Fruit fly (Drosophila melanogaster) whole organism, prepupa: ENCODE results near the gene CG4872.
A peak's percentile ranks its signal among the peaks of the same experiment; 100 is the strongest.

Experiments
- Blimp-1 ChIP-seq: fragments of 200-800 bp; sonication (Bioruptor generic); optimal IDR thresholded peaks from 3 replicates; lab custom pipeline; 2017; ENCODE audit warnings: missing biosample characterization, missing genetic modification characterization, mild to moderate bottlenecking, moderate library complexity, missing genetic modification reagents
- CG10631 ChIP-seq: fragments of 200-800 bp; sonication (Bioruptor generic); optimal IDR thresholded peaks from 2 replicates; lab custom pipeline; 2016; ENCODE audit warnings: missing biosample characterization, missing genetic modification characterization
- CG11294 ChIP-seq: fragments of 200-800 bp; sonication (Bioruptor generic); IDR thresholded peaks from 2 replicates; pipeline ENCODE4 v1.3.6; 2022; ENCODE audit warnings: missing biosample characterization, missing genetic modification characterization
- CG11762 ChIP-seq: fragments of 200-800 bp; sonication (Bioruptor generic); optimal IDR thresholded peaks from 3 replicates; lab custom pipeline; 2016; ENCODE audit warnings: missing biosample characterization, missing genetic modification characterization; ENCODE audit not compliant: insufficient read depth
- CG15336 ChIP-seq: fragments of 200-800 bp; sonication (Bioruptor generic); IDR thresholded peaks from 2 replicates; pipeline ENCODE4 v1.3.6; 2022; ENCODE audit warnings: missing biosample characterization, missing genetic modification characterization
- CG1621 ChIP-seq: fragments of 200-800 bp; sonication (Bioruptor generic); optimal IDR thresholded peaks from 3 replicates; lab custom pipeline; 2018; ENCODE audit warnings: missing biosample characterization, mild to moderate bottlenecking, missing genetic modification characterization
- CG31627 ChIP-seq: fragments of 200-800 bp; sonication (Bioruptor generic); optimal IDR thresholded peaks from 3 replicates; lab custom pipeline; 2016; ENCODE audit warnings: missing biosample characterization, missing genetic modification characterization
- CG32006 ChIP-seq: fragments of 200-800 bp; sonication (Bioruptor generic); optimal IDR thresholded peaks from 3 replicates; lab custom pipeline; 2017; ENCODE audit warnings: missing biosample characterization, mild to moderate bottlenecking, missing genetic modification characterization
- CG3919 ChIP-seq: fragments of 200-800 bp; sonication (Bioruptor generic); optimal IDR thresholded peaks from 3 replicates; lab custom pipeline; 2016; ENCODE audit warnings: missing biosample characterization, missing genetic modification characterization
- CG4318 ChIP-seq: fragments of 200-800 bp; sonication (Bioruptor generic); optimal IDR thresholded peaks from 3 replicates; lab custom pipeline; 2017; ENCODE audit warnings: missing biosample characterization, mild to moderate bottlenecking, missing genetic modification characterization
- CG6163 ChIP-seq: fragments of 200-800 bp; sonication (Bioruptor generic); IDR thresholded peaks from 3 replicates; pipeline ENCODE4 v1.3.6; 2022; ENCODE audit warnings: missing biosample characterization, missing genetic modification characterization
- CG6792 ChIP-seq: fragments of 200-800 bp; sonication (Bioruptor generic); optimal IDR thresholded peaks from 3 replicates; lab custom pipeline; 2016; ENCODE audit warnings: missing biosample characterization, missing genetic modification characterization
- CG8119 ChIP-seq: fragments of 200-800 bp; sonication (Bioruptor generic); IDR thresholded peaks from 3 replicates; pipeline ENCODE4 v1.3.6; 2022; ENCODE audit warnings: missing biosample characterization, missing genetic modification characterization
- CG8319 ChIP-seq: fragments of 200-800 bp; sonication (Bioruptor generic); optimal IDR thresholded peaks from 3 replicates; lab custom pipeline; 2016; ENCODE audit warnings: missing biosample characterization, missing genetic modification characterization
- Eip75B ChIP-seq: fragments of 200-800 bp; sonication (Bioruptor generic); optimal IDR thresholded peaks from 3 replicates; lab custom pipeline; 2016; ENCODE audit warnings: missing biosample characterization, missing genetic modification characterization
- Eip78C ChIP-seq: fragments of 200-800 bp; sonication (Bioruptor generic); peaks from one replicate; lab custom pipeline; 2016; ENCODE audit warnings: missing biosample characterization, missing genetic modification characterization
- Eip93F ChIP-seq: fragments of 200-800 bp; sonication (Bioruptor generic); optimal IDR thresholded peaks from 2 replicates; lab custom pipeline; 2016; ENCODE audit warnings: missing biosample characterization, mild to moderate bottlenecking, missing genetic modification characterization
- Ets21C ChIP-seq: fragments of 200-800 bp; sonication (Bioruptor generic); optimal IDR thresholded peaks from 3 replicates; lab custom pipeline; 2016; ENCODE audit warnings: missing biosample characterization, missing genetic modification characterization
- Ets96B ChIP-seq: fragments of 200-800 bp; optimal IDR thresholded peaks from 2 replicates; lab custom pipeline; 2019; ENCODE audit warnings: missing biosample characterization, mild to moderate bottlenecking, missing genetic modification characterization, moderate library complexity
- Gug ChIP-seq: fragments of 200-800 bp; sonication (Bioruptor generic); IDR thresholded peaks from 2 replicates; pipeline ENCODE4 v1.3.6; 2022; ENCODE audit warnings: missing biosample characterization, missing genetic modification characterization
- Hr38 ChIP-seq: sonication (Bioruptor generic); optimal IDR thresholded peaks from 2 replicates; lab custom pipeline; 2016; ENCODE audit warnings: missing biosample characterization, missing genetic modification characterization
- Hr39 ChIP-seq: fragments of 200-800 bp; sonication (Bioruptor generic); optimal IDR thresholded peaks from 2 replicates; lab custom pipeline; 2016; ENCODE audit warnings: missing biosample characterization, missing genetic modification characterization
- Hr4 ChIP-seq: fragments of 200-800 bp; sonication (Bioruptor generic); optimal IDR thresholded peaks from 3 replicates; lab custom pipeline; 2016; ENCODE audit warnings: missing biosample characterization, missing genetic modification characterization
- OdsH ChIP-seq: fragments of 200-800 bp; sonication (Bioruptor generic); optimal IDR thresholded peaks from 3 replicates; lab custom pipeline; 2016; ENCODE audit warnings: missing biosample characterization, missing genetic modification characterization
- Smox ChIP-seq: fragments of 200-800 bp; sonication (Bioruptor generic); optimal IDR thresholded peaks from 3 replicates; lab custom pipeline; 2016; ENCODE audit warnings: missing biosample characterization, missing genetic modification characterization
- Sox14 ChIP-seq: fragments of 200-800 bp; sonication (Bioruptor generic); optimal IDR thresholded peaks from 3 replicates; lab custom pipeline; 2016; ENCODE audit warnings: missing biosample characterization, missing genetic modification characterization
- Sox15 ChIP-seq: fragments of 200-800 bp; sonication (Bioruptor generic); optimal IDR thresholded peaks from 3 replicates; lab custom pipeline; 2016; ENCODE audit warnings: missing biosample characterization, missing genetic modification characterization
- achi ChIP-seq: fragments of 200-800 bp; sonication (Bioruptor generic); optimal IDR thresholded peaks from 3 replicates; lab custom pipeline; 2016; ENCODE audit warnings: missing biosample characterization, missing genetic modification characterization
- dsx ChIP-seq: fragments of 200-800 bp; optimal IDR thresholded peaks from 3 replicates; lab custom pipeline; 2019; ENCODE audit warnings: missing biosample characterization, mild to moderate bottlenecking, missing genetic modification characterization, moderate library complexity; ENCODE audit not compliant: poor library complexity, severe bottlenecking
- eg ChIP-seq: fragments of 200-800 bp; sonication (Bioruptor generic); IDR thresholded peaks from 3 replicates; pipeline ENCODE4 v1.3.6; 2022; ENCODE audit warnings: missing biosample characterization, missing genetic modification characterization
- esn ChIP-seq: fragments of 200-800 bp; sonication (Bioruptor generic); optimal IDR thresholded peaks from 2 replicates; lab custom pipeline; 2016; ENCODE audit warnings: missing biosample characterization, mild to moderate bottlenecking, missing genetic modification characterization, moderate library complexity
- lz ChIP-seq: fragments of 200-800 bp; sonication (Bioruptor generic); optimal IDR thresholded peaks from 3 replicates; lab custom pipeline; 2016; ENCODE audit warnings: missing biosample characterization, missing genetic modification characterization
- net ChIP-seq: fragments of 200-800 bp; sonication (Bioruptor generic); optimal IDR thresholded peaks from 3 replicates; lab custom pipeline; 2016; ENCODE audit warnings: missing biosample characterization, missing genetic modification characterization
- pdm3 ChIP-seq: fragments of 200-800 bp; sonication (Bioruptor generic); optimal IDR thresholded peaks from 3 replicates; lab custom pipeline; 2016; ENCODE audit warnings: missing biosample characterization, missing genetic modification characterization
- ss ChIP-seq, 2 experiments: fragments of 200-800 bp; sonication (Bioruptor generic); optimal IDR thresholded peaks; 2 replicates in 1 of 2; 3 replicates in 1 of 2; lab custom pipeline; 2017 to 2018; ENCODE audit warnings: mild to moderate bottlenecking in 2 of 2, missing biosample characterization in 2 of 2, missing genetic modification characterization in 2 of 2, moderate library complexity in 1 of 2
- svp ChIP-seq: fragments of 200-800 bp; sonication (Bioruptor generic); peaks from one replicate; lab custom pipeline; 2016; ENCODE audit warnings: missing biosample characterization, missing genetic modification characterization
- topi ChIP-seq: fragments of 200-800 bp; sonication (Bioruptor generic); optimal IDR thresholded peaks from 3 replicates; lab custom pipeline; 2016; ENCODE audit warnings: missing biosample characterization, missing genetic modification characterization
- vri ChIP-seq: fragments of 200-800 bp; sonication (Bioruptor generic); optimal IDR thresholded peaks from 3 replicates; lab custom pipeline; 2016; ENCODE audit warnings: missing biosample characterization, mild to moderate bottlenecking, missing genetic modification characterization

Gene CG4872

DNA sequence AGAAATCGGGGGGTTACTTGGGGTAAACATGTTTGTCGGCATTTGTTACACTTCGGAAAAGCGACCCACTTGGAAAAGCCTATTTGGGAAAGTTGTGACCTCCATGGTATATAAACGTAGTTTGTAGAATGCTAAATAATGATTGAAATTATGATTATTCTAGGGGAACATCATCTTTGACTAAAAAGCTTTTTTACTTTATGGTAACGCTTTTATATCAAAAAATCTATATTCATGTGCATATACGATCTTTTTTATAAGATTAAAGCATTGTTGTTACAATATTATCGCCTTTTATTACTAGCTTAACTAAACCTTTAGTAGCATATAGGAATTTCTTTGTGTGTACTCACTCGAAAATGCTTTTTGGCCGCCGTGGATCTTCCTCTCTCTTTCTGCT, 46.9 kb upstream of the CG4872 start (continued):
- TF ChIP-seq Blimp-1 (no peak), Sox14 (GFP tag; lab: Kevin White, UChicago) (peak; percentile 69), CG3919 (GFP tag; lab: Kevin White, UChicago) (peak; percentile 52), Eip78C (GFP tag; lab: Kevin White, UChicago) (peak; percentile 94), CG15336 (GFP tag; lab: Robert Waterston, UW) (peak; percentile 84; the same call in 1 of the 2 replicates), achi (GFP tag; lab: Kevin White, UChicago) (peak; percentile 74), CG6792 (GFP tag; lab: Kevin White, UChicago) (peak; percentile 63), Ets96B (tag; lab: Kevin White, UChicago) (peak; percentile 18), CG31627 (GFP tag; lab: Kevin White, UChicago) (peak; percentile 36), pdm3 (GFP tag; lab: Kevin White, UChicago) (peak; percentile 73), CG8319 (no peak), CG11762 (GFP tag; lab: Kevin White, UChicago) (no peak), Hr4 (GFP tag; lab: Kevin White, UChicago) (peak; percentile 63), esn (GFP tag; lab: Kevin White, UChicago) (peak; percentile 65), Hr38 (GFP tag; lab: Kevin White, UChicago) (no peak), Hr39 (GFP tag; lab: Kevin White, UChicago) (peak; percentile 49), OdsH (peak; percentile 73), Ets21C (GFP tag; lab: Kevin White, UChicago) (peak; percentile 12), Eip75B (peak; percentile 76), eg (GFP tag; lab: Robert Waterston, UW) (peak; percentile 58; the same call in 2 of the 3 replicates), ss (GFP tag; optimal IDR thresholded peaks at IDR 0.05; lab: Kevin White, UChicago) (no peak), CG8119 (GFP tag; lab: Robert Waterston, UW) (peak; percentile 88), topi (GFP tag; lab: Kevin White, UChicago) (peak; percentile 46), CG4318 (GFP tag; lab: Kevin White, UChicago) (peak; percentile 77), Gug (GFP tag; lab: Robert Waterston, UW) (peak; percentile 74), lz (peak; percentile 33), CG10631 (peak; percentile 77), dsx (GFP tag; lab: Kevin White, UChicago) (peak; percentile 46), CG32006 (GFP tag; lab: Kevin White, UChicago) (peak; percentile 92), CG11294 (GFP tag; lab: Robert Waterston, UW) (peak; percentile 28; the same call in 1 of the 2 replicates)
- TF ChIP-seq, all 60 proteins: peak for 42

DNA sequence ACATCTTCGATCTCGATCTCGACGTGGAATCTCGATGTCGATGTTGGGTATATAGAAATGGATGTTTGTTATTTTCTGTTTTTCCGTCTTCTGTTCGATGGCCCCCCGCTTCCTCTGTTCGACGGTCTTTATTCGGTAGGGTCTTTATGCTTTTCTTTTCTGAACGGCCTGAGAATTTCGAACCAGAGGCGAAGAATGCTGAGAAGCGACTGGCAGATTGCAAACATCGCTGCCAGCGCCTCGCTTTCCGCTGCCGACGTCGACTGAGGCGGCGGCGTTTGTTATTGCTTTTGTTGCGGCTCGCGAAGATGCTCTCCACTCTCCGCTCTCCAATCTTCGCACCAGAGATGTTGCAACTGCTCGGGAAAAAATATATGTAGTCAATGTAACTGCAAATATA, 45.8 kb upstream of the CG4872 start, which contains the start of the genes CG13004 and CG46306:
Gene CG13004 (minus strand): TSS at position 217 of the 400 bp plus-strand sequence.
Gene CG46306 (minus strand): TSS at position 217 of the 400 bp plus-strand sequence.
- TF ChIP-seq Eip75B: no peak
- TF ChIP-seq CG8319: no peak
- TF ChIP-seq svp (GFP tag; lab: Kevin White, UChicago): peak; percentile 35
- peak; percentile 32 for TF ChIP-seq dsx (GFP tag; lab: Kevin White, UChicago)
- no peak for TF ChIP-seq vri
- TF ChIP-seq CG15336 (GFP tag; lab: Robert Waterston, UW): peak; percentile 40; the same call in 1 of the 2 replicates
- no peak for TF ChIP-seq Sox15 (GFP tag; lab: Kevin White, UChicago)
- peak; percentile 53; the same call in 2 of the 3 replicates for TF ChIP-seq eg (GFP tag; lab: Robert Waterston, UW)
- TF ChIP-seq net (GFP tag; lab: Kevin White, UChicago): peak; percentile 12
- TF ChIP-seq esn (GFP tag; lab: Kevin White, UChicago): peak; percentile 7
- TF ChIP-seq Eip93F (GFP tag; lab: Kevin White, UChicago): no peak
- no peak for TF ChIP-seq Smox (GFP tag; lab: Kevin White, UChicago)
- TF ChIP-seq CG1621 (tag; lab: Kevin White, UChicago): no peak
- peak; percentile 59 for TF ChIP-seq CG6163 (GFP tag; lab: Robert Waterston, UW)
- peak in 1 of 2 experiments; percentile 19 for TF ChIP-seq ss (GFP tag; optimal IDR thresholded peaks at IDR 0.05; lab: Kevin White, UChicago)
